Worm (Caenorhabditis elegans) whole organism, dauer: ENCODE data around the gene C02F12.5.

Source experiments
- unc-62 ChIP-seq: sonication (generic microtip); optimal IDR thresholded peaks from 2 replicates; lab custom pipeline; 2017; ENCODE audit warnings: missing biosample characterization, missing genetic modification reagents, missing genetic modification characterization

C02F12.5 gene

ce11 chrX:3671998-3672397 is at the start of gene C02F12.5:
Gene C02F12.5, minus strand, starts transcription at chrX:3672098.
- TF ChIP-seq unc-62 (GFP tag; lab: Kevin White, UChicago), result no peak

ce11 chrX:3715835-3716234 is 43.9 kb upstream of the C02F12.5 start:
- TF ChIP-seq unc-62 (GFP tag; lab: Kevin White, UChicago), result no peak

- no peak for TF ChIP-seq unc-62 (GFP tag; lab: Kevin White, UChicago)
Observed at ce11 chrX:3714797-3715196, 42.9 kb upstream of the C02F12.5 start, which contains the start of gene C01C4.2. Gene C01C4.2, plus strand, starts transcription at chrX:3715097.

- TF ChIP-seq unc-62 (GFP tag; lab: Kevin White, UChicago), result no peak
Observed at ce11 chrX:3711581-3712101, 39.7 kb upstream of the C02F12.5 start.

ce11 chrX:3709747-3710146 is 37.8 kb upstream of the C02F12.5 start:
- TF ChIP-seq unc-62 (GFP tag; lab: Kevin White, UChicago), result no peak

ce11 chrX:3706319-3706718 is 34.4 kb upstream of the C02F12.5 start:
- no peak for TF ChIP-seq unc-62 (GFP tag; lab: Kevin White, UChicago)

ce11 chrX:3705319-3705718 is 33.4 kb upstream of the C02F12.5 start:
- TF ChIP-seq unc-62 (GFP tag; lab: Kevin White, UChicago), result no peak

- TF ChIP-seq unc-62 (GFP tag; lab: Kevin White, UChicago), result no peak
Observed at ce11 chrX:3701861-3702260, 30.0 kb upstream of the C02F12.5 start.

ce11 chrX:3697623-3698022 is 25.7 kb upstream of the C02F12.5 start:
- TF ChIP-seq unc-62 (GFP tag; lab: Kevin White, UChicago), result no peak

- TF ChIP-seq unc-62 (GFP tag; lab: Kevin White, UChicago), result no peak
Observed at ce11 chrX:3696603-3697002, 24.7 kb upstream of the C02F12.5 start, which contains the start of gene C01C4.3. Gene C01C4.3, plus strand, starts transcription at chrX:3696903.

ce11 chrX:3695826-3696225 is 23.9 kb upstream of the C02F12.5 start:
- no peak for TF ChIP-seq unc-62 (GFP tag; lab: Kevin White, UChicago)

ce11 chrX:3694172-3694571 is 22.3 kb upstream of the C02F12.5 start:
- no peak for TF ChIP-seq unc-62 (GFP tag; lab: Kevin White, UChicago)

- no peak for TF ChIP-seq unc-62 (GFP tag; lab: Kevin White, UChicago)
Observed at ce11 chrX:3693138-3693537, 21.2 kb upstream of the C02F12.5 start, which contains the start of gene C02F12.8. Gene C02F12.8, minus strand, starts transcription at chrX:3693238.

- no peak for TF ChIP-seq unc-62 (GFP tag; lab: Kevin White, UChicago)
Observed at ce11 chrX:3689802-3690201, 17.9 kb upstream of the C02F12.5 start.

ce11 chrX:3689155-3689719 is 17.3 kb upstream of the C02F12.5 start, which contains the start of gene tag-278:
Gene tag-278, minus strand, starts transcription at chrX:3689205.
- no peak for TF ChIP-seq unc-62 (GFP tag; lab: Kevin White, UChicago)

ce11 chrX:3686420-3686819 is 14.5 kb upstream of the C02F12.5 start:
- no peak for TF ChIP-seq unc-62 (GFP tag; lab: Kevin White, UChicago)

ce11 chrX:3683060-3683459 is 11.2 kb upstream of the C02F12.5 start:
- no peak for TF ChIP-seq unc-62 (GFP tag; lab: Kevin White, UChicago)
